Worm (Caenorhabditis elegans): ENCODE measurements around the gene srx-42.

srx-42 gene

DNA sequence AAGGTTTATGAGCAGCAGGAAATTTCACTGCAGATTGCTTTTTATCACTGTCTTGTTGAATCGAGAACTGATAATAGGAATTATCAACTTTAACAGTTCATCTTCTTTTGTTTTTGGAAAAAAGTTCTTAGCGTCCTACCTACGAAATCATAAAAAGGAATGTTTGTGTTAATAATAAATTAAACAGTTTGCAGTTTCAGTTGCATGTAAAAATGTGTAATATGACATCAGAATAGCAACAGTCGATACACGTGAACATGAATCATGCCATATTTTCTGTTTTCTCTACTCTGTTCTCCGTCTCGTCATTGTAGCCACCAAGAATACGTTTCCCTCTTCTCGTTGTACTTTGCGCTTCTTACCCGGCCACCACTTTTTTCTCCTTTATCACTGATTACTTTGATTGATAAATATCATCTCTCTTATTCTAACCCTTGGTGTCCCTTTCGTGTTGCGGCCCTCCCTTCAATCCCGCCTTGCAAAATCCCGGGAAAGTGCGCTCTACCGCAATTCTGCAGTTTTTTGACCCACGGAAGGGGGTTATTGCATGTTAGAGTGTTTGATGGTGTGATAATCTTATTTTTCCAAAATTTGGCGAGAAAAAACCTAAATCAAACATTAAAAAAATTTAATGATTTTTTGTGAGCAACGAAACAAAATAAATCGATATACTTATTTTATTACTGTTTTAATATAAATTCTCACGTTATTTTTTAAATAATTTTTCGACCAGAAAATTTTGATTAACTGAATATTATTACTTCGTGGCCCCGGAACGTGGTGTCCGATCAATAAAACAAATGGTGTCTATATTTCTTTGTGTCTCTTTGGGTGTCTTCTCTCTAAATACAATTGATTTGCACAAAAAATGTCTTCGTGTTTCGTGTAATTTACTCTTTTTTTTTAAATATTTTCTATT is 28.1 kb upstream of the srx-42 start, which contains the start of gene sptl-3 (continued):
- TF ChIP-seq nhr-20 (tag; optimal IDR thresholded peaks at IDR 0.05) (peak; percentile 68), C34B4.2 (tag; optimal IDR thresholded peaks at IDR 0.05) (no peak), hpl-2 (GFP tag; optimal IDR thresholded peaks at IDR 0.05) (no peak), alr-1 (tag; optimal IDR thresholded peaks at IDR 0.05; ENCODE audit: borderline replicate concordance) (no peak), ceh-63 (GFP tag; optimal IDR thresholded peaks at IDR 0.05) (no peak), ceh-8 (GFP tag; optimal IDR thresholded peaks at IDR 0.05) (no peak), zag-1 (tag; optimal IDR thresholded peaks at IDR 0.05) (no peak), ces-1 (GFP tag; optimal IDR thresholded peaks at IDR 0.05) (no peak), blmp-1 (tag; optimal IDR thresholded peaks at IDR 0.05) (peak; percentile 83), sptf-1 (tag; optimal IDR thresholded peaks at IDR 0.05) (no peak), nhr-47 (tag; optimal IDR thresholded peaks at IDR 0.05) (no peak), mab-9 (GFP tag; IDR thresholded peaks at IDR 0.05) (no peak), vab-15 (tag; optimal IDR thresholded peaks at IDR 0.05) (no peak), C04F5.9 (tag; optimal IDR thresholded peaks at IDR 0.05) (no peak), hlh-17 (GFP tag; optimal IDR thresholded peaks at IDR 0.05; ENCODE audit: borderline replicate concordance) (no peak), nhr-237 (tag; optimal IDR thresholded peaks at IDR 0.05) (no peak), Y116A8C.19 (tag; optimal IDR thresholded peaks at IDR 0.05; ENCODE audit: borderline replicate concordance) (no peak), tbx-2 (tag; optimal IDR thresholded peaks at IDR 0.05) (peak; percentile 44), ceh-82 (tag; optimal IDR thresholded peaks at IDR 0.05) (no peak), efl-3 (GFP tag; optimal IDR thresholded peaks at IDR 0.05) (no peak), irx-1 (tag; optimal IDR thresholded peaks at IDR 0.05) (no peak), aly-2 (tag; optimal IDR thresholded peaks at IDR 0.05) (no peak), nhr-90 (tag; optimal IDR thresholded peaks at IDR 0.05; ENCODE audit: poor library complexity) (peak; percentile 14), fkh-10 (GFP tag; optimal IDR thresholded peaks at IDR 0.05) (no peak), ztf-11 (tag; optimal IDR thresholded peaks at IDR 0.05) (no peak), aha-1 (tag; optimal IDR thresholded peaks at IDR 0.05) (no peak), nhr-76 (tag; optimal IDR thresholded peaks at IDR 0.05) (no peak), nhr-12 (tag; optimal IDR thresholded peaks at IDR 0.05) (no peak), grh-1 (GFP tag; IDR thresholded peaks at IDR 0.05) (no peak), lin-15B (tag; optimal IDR thresholded peaks at IDR 0.05) (no peak), fos-1 (tag; optimal IDR thresholded peaks at IDR 0.05) (no peak), efl-1 (optimal IDR thresholded peaks at IDR 0.05) (peak; percentile 4 to 22), efl-1 (GFP tag; optimal IDR thresholded peaks at IDR 0.05 in 1 of 2) (peak; percentile 10 to 88)

DNA sequence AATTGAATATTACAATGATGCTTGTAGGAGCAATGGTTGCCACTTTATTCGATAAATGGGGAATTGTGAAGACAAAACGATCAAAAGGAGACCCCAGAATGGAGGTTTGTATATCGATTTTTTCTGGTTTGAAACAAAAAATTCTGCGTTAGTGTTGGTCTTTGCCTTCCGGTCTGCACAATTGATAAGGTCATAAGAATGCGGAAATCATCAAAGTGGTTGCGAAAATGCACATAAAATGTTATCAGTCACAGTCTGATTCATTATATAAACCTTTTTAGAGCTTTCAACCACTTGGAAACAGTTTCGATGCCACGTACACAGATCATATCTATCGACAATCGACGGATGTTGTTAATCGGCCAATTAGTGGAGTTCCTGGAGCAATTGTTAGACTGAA is 27.2 kb upstream of the srx-42 start:
- TF ChIP-seq elt-2 (tag; optimal IDR thresholded peaks at IDR 0.05) (peak; percentile 85), lin-35 (GFP tag; optimal IDR thresholded peaks at IDR 0.05) (peak in 1 of 2 experiments; percentile 48), jun-1 (tag; optimal IDR thresholded peaks at IDR 0.05) (peak; percentile 9), grh-1 (GFP tag; IDR thresholded peaks at IDR 0.05) (no peak), snpc-4 (tag; optimal IDR thresholded peaks at IDR 0.05) (no peak), dpl-1 (GFP tag; optimal IDR thresholded peaks at IDR 0.05) (no peak), lsy-2 (tag; optimal IDR thresholded peaks at IDR 0.05) (no peak), unc-98 (GFP tag; IDR thresholded peaks at IDR 0.05) (no peak), aha-1 (tag; optimal IDR thresholded peaks at IDR 0.05) (no peak), pqm-1 (tag; optimal IDR thresholded peaks at IDR 0.05) (peak; percentile 93)

Data from whole organism, L1 larva.